Fruit fly (Drosophila melanogaster) whole organism, embryonic: ENCODE data around the gene Rim2.
A peak's percentile ranks its signal among the peaks of the same experiment; 100 is the strongest.

Experiments used
- Abd-B ChIP-seq: fragments of 200-800 bp; sonication (Bioruptor generic); optimal IDR thresholded peaks from 2 replicates; lab custom pipeline; 2018; ENCODE audit warnings: missing biosample characterization, mild to moderate bottlenecking, missing genetic modification characterization, moderate library complexity
- CG13123 ChIP-seq: fragments of 200-800 bp; sonication (Bioruptor generic); optimal IDR thresholded peaks from 2 replicates; lab custom pipeline; 2016; ENCODE audit warnings: missing biosample characterization, missing genetic modification characterization
- CG13775 ChIP-seq: fragments of 200-800 bp; sonication (Bioruptor generic); optimal IDR thresholded peaks from 3 replicates; lab custom pipeline; 2017; ENCODE audit warnings: missing biosample characterization, mild to moderate bottlenecking, missing genetic modification characterization
- CG15479 ChIP-seq: fragments of 200-800 bp; sonication (Bioruptor generic); optimal IDR thresholded peaks from 3 replicates; lab custom pipeline; 2019; ENCODE audit warnings: missing biosample characterization, mild to moderate bottlenecking, missing genetic modification characterization, moderate library complexity
- CG17912 ChIP-seq: fragments of 200-800 bp; sonication (Bioruptor generic); optimal IDR thresholded peaks from 2 replicates; lab custom pipeline; 2018; ENCODE audit warnings: missing biosample characterization, mild to moderate bottlenecking, missing genetic modification characterization
- CG18011 ChIP-seq: fragments of 200-800 bp; sonication (Bioruptor generic); optimal IDR thresholded peaks from 2 replicates; lab custom pipeline; 2017; ENCODE audit warnings: missing biosample characterization, missing genetic modification characterization, mild to moderate bottlenecking, moderate library complexity, missing genotype
- CG18764 ChIP-seq: fragments of 200-800 bp; sonication (Bioruptor generic); optimal IDR thresholded peaks from 3 replicates; lab custom pipeline; 2016; ENCODE audit warnings: missing biosample characterization, missing genetic modification characterization
- CG31441 ChIP-seq: fragments of 200-800 bp; sonication (Bioruptor generic); IDR thresholded peaks from 2 replicates; pipeline ENCODE4 v1.3.6; 2022; ENCODE audit warnings: missing biosample characterization, missing genetic modification characterization
- CG32767 ChIP-seq: fragments of 200-800 bp; sonication (Bioruptor generic); IDR thresholded peaks from 2 replicates; pipeline ENCODE4 v1.3.6; 2022; ENCODE audit warnings: missing biosample characterization, missing genetic modification characterization
- CG4328 ChIP-seq: fragments of 200-800 bp; sonication (Bioruptor generic); optimal IDR thresholded peaks from 3 replicates; lab custom pipeline; 2017; ENCODE audit warnings: missing biosample characterization, missing genetic modification reagents, missing genetic modification characterization
- CG4424 ChIP-seq: fragments of 200-800 bp; sonication (Bioruptor generic); optimal IDR thresholded peaks from 3 replicates; lab custom pipeline; 2016; ENCODE audit warnings: missing biosample characterization, missing genetic modification characterization
- CG8765 ChIP-seq: fragments of 200-800 bp; sonication (Bioruptor generic); IDR thresholded peaks from 2 replicates; pipeline ENCODE4 v1.3.6; 2022; ENCODE audit warnings: missing biosample characterization, missing genetic modification characterization
- CG8944 ChIP-seq: fragments of 200-800 bp; sonication (Bioruptor generic); optimal IDR thresholded peaks from 3 replicates; lab custom pipeline; 2016; ENCODE audit warnings: missing biosample characterization, missing genetic modification characterization
- E2f2 ChIP-seq: fragments of 200-800 bp; sonication (Bioruptor generic); IDR thresholded peaks from 2 replicates; pipeline ENCODE4 v1.3.6; 2022; ENCODE audit warnings: missing biosample characterization, missing genetic modification characterization
- Fer2 ChIP-seq: fragments of 200-800 bp; sonication (Bioruptor generic); optimal IDR thresholded peaks from 2 replicates; lab custom pipeline; 2018; ENCODE audit warnings: missing biosample characterization, mild to moderate bottlenecking, missing genetic modification characterization, moderate library complexity
- Fer3 ChIP-seq: fragments of 200-800 bp; sonication (Bioruptor generic); optimal IDR thresholded peaks from 2 replicates; lab custom pipeline; 2018; ENCODE audit warnings: missing biosample characterization, mild to moderate bottlenecking, missing genetic modification characterization, moderate library complexity
- Gug ChIP-seq: fragments of 200-800 bp; sonication (Bioruptor generic); IDR thresholded peaks from 4 replicates; pipeline ENCODE4 v1.3.6; 2022; ENCODE audit warnings: missing biosample characterization, missing genetic modification characterization
- Hey ChIP-seq: fragments of 200-800 bp; sonication (Bioruptor generic); optimal IDR thresholded peaks from 3 replicates; lab custom pipeline; 2018; ENCODE audit warnings: missing biosample characterization, mild to moderate bottlenecking, missing genetic modification characterization
- Hsf ChIP-seq: fragments of 200-800 bp; sonication (Bioruptor generic); optimal IDR thresholded peaks from 3 replicates; lab custom pipeline; 2016; ENCODE audit warnings: missing biosample characterization, missing genetic modification characterization
- Kr ChIP-seq: fragments of 200-800 bp; sonication (Bioruptor generic); optimal IDR thresholded peaks from 2 replicates; lab custom pipeline; 2017; ENCODE audit warnings: missing biosample characterization, mild to moderate bottlenecking, missing genetic modification characterization
- MBD-R2 ChIP-seq: fragments of 200-800 bp; sonication (Bioruptor generic); IDR thresholded peaks from 2 replicates; pipeline ENCODE4 v1.3.6; 2022; ENCODE audit warnings: missing biosample characterization, missing genetic modification characterization
- Meics ChIP-seq: fragments of 200-800 bp; sonication (Bioruptor generic); optimal IDR thresholded peaks from 2 replicates; lab custom pipeline; 2017; ENCODE audit warnings: missing biosample characterization, mild to moderate bottlenecking, missing genetic modification characterization
- NC2α ChIP-seq: fragments of 200-800 bp; sonication (Bioruptor generic); optimal IDR thresholded peaks from 2 replicates; lab custom pipeline; 2016; ENCODE audit warnings: missing biosample characterization, missing genetic modification characterization
- Nf-YC ChIP-seq: fragments of 200-800 bp; optimal IDR thresholded peaks from 3 replicates; lab custom pipeline; 2019; ENCODE audit warnings: missing biosample characterization, mild to moderate bottlenecking, missing genetic modification characterization, moderate library complexity
- Rfx ChIP-seq: fragments of 200-800 bp; sonication (Bioruptor generic); IDR thresholded peaks from 2 replicates; pipeline ENCODE4 v1.3.6; 2022; ENCODE audit warnings: missing biosample characterization, missing genetic modification characterization
- ash1 ChIP-seq: fragments of 200-800 bp; sonication (Bioruptor generic); optimal IDR thresholded peaks from 2 replicates; lab custom pipeline; 2018; ENCODE audit warnings: missing biosample characterization, mild to moderate bottlenecking, missing genetic modification characterization
- bab2 ChIP-seq: fragments of 200-800 bp; sonication (Bioruptor generic); optimal IDR thresholded peaks from 2 replicates; lab custom pipeline; 2016; ENCODE audit warnings: missing biosample characterization, missing genetic modification characterization
- chinmo ChIP-seq: fragments of 200-800 bp; sonication (Bioruptor generic); IDR thresholded peaks from 4 replicates; pipeline ENCODE4 v1.3.6; 2022; ENCODE audit warnings: missing biosample characterization, missing genetic modification characterization; ENCODE audit not compliant: partially characterized antibody
- crc ChIP-seq: fragments of 200-800 bp; sonication (Bioruptor generic); optimal IDR thresholded peaks from 2 replicates; lab custom pipeline; 2016; ENCODE audit warnings: missing biosample characterization, missing genetic modification characterization
- eve ChIP-seq, 2 experiments: fragments of >200 bp; optimal IDR thresholded peaks; 2 replicates each; lab custom pipeline; 2017; ENCODE audit warnings: missing biosample characterization in 2 of 2, missing genetic modification characterization in 2 of 2
- fd102C ChIP-seq: fragments of 200-800 bp; sonication (Bioruptor generic); optimal IDR thresholded peaks from 2 replicates; lab custom pipeline; 2018; ENCODE audit warnings: missing biosample characterization, mild to moderate bottlenecking, missing genetic modification characterization, moderate library complexity
- fu2 ChIP-seq: fragments of 200-800 bp; sonication (Bioruptor generic); optimal IDR thresholded peaks from 2 replicates; lab custom pipeline; 2016; ENCODE audit warnings: missing biosample characterization, missing genetic modification characterization
- gce ChIP-seq: fragments of 200-800 bp; sonication (Bioruptor generic); IDR thresholded peaks from 3 replicates; pipeline ENCODE4 v1.3.6; 2022; ENCODE audit warnings: missing biosample characterization, missing genetic modification characterization
- gsb ChIP-seq: fragments of 200-800 bp; sonication (Bioruptor generic); IDR thresholded peaks from 2 replicates; pipeline ENCODE4 v1.3.6; 2022; ENCODE audit warnings: missing biosample characterization, missing genetic modification characterization
- gsb-n ChIP-seq: fragments of 200-800 bp; sonication (Bioruptor generic); optimal IDR thresholded peaks from 3 replicates; lab custom pipeline; 2018; ENCODE audit warnings: missing biosample characterization, mild to moderate bottlenecking, missing genetic modification characterization
- hb ChIP-seq: fragments of 200-800 bp; sonication (Bioruptor generic); IDR thresholded peaks from 3 replicates; pipeline ENCODE4 v1.3.6; 2022; ENCODE audit warnings: missing biosample characterization, missing genetic modification characterization; ENCODE audit not compliant: partially characterized antibody
- hkb ChIP-seq, 2 experiments: fragments of 200-800 bp in 1 of 2; fragments of >200 bp in 1 of 2; sonication (Bioruptor generic) in 1 of 2; IDR thresholded peaks in 1 of 2; optimal IDR thresholded peaks in 1 of 2; 2 replicates each; pipeline versions ENCODE4 v1.3.6 to Lab custom; 2017 to 2022; ENCODE audit warnings: missing biosample characterization in 1 of 2, missing genetic modification characterization in 1 of 2
- kah ChIP-seq: fragments of 200-800 bp; sonication (Bioruptor generic); optimal IDR thresholded peaks from 2 replicates; lab custom pipeline; 2018; ENCODE audit warnings: missing biosample characterization, mild to moderate bottlenecking, missing genetic modification characterization
- kni ChIP-seq: fragments of 200-800 bp; sonication (Bioruptor generic); optimal IDR thresholded peaks from 3 replicates; lab custom pipeline; 2017; ENCODE audit warnings: mild to moderate bottlenecking, missing biosample characterization, missing genetic modification reagents, missing genetic modification characterization
- p53 ChIP-seq: fragments of 200-800 bp; sonication (Bioruptor generic); optimal IDR thresholded peaks from 2 replicates; lab custom pipeline; 2016; ENCODE audit warnings: missing biosample characterization, missing genetic modification characterization
- peb ChIP-seq: fragments of 200-800 bp; sonication (Bioruptor generic); IDR thresholded peaks from 2 replicates; pipeline ENCODE4 v1.3.6; 2022; ENCODE audit warnings: missing biosample characterization, missing genetic modification characterization
- pita ChIP-seq: fragments of 200-800 bp; sonication (Bioruptor generic); optimal IDR thresholded peaks from 2 replicates; lab custom pipeline; 2017; ENCODE audit warnings: missing biosample characterization, mild to moderate bottlenecking, missing genetic modification characterization
- pros ChIP-seq: fragments of 200-800 bp; sonication (Bioruptor generic); optimal IDR thresholded peaks from 3 replicates; lab custom pipeline; 2019; ENCODE audit warnings: missing biosample characterization, mild to moderate bottlenecking, missing genetic modification characterization, moderate library complexity
- sens-2 ChIP-seq: fragments of 200-800 bp; sonication (Bioruptor generic); IDR thresholded peaks from 2 replicates; pipeline ENCODE4 v1.3.6; 2022; ENCODE audit warnings: missing biosample characterization, missing genetic modification characterization
- sima ChIP-seq: fragments of 200-800 bp; sonication (Bioruptor generic); optimal IDR thresholded peaks from 2 replicates; lab custom pipeline; 2016; ENCODE audit warnings: missing biosample characterization, missing genetic modification characterization
- slbo ChIP-seq: fragments of 200-800 bp; sonication (Bioruptor generic); IDR thresholded peaks from 2 replicates; pipeline ENCODE4 v1.3.6; 2022; ENCODE audit warnings: missing biosample characterization, missing genetic modification characterization
- slp2 ChIP-seq: fragments of 200-800 bp; sonication (Bioruptor generic); optimal IDR thresholded peaks from 2 replicates; lab custom pipeline; 2016; ENCODE audit warnings: missing biosample characterization, missing genetic modification characterization
- sqz ChIP-seq: fragments of 200-800 bp; sonication (Bioruptor generic); optimal IDR thresholded peaks from 3 replicates; lab custom pipeline; 2018; ENCODE audit warnings: missing biosample characterization, mild to moderate bottlenecking, missing genetic modification characterization
- tup ChIP-seq: fragments of 200-800 bp; sonication (Bioruptor generic); optimal IDR thresholded peaks from 2 replicates; lab custom pipeline; 2016; ENCODE audit warnings: missing biosample characterization, mild to moderate bottlenecking, missing genetic modification characterization, moderate library complexity
- unpg ChIP-seq: fragments of 200-800 bp; sonication (Bioruptor generic); optimal IDR thresholded peaks from 3 replicates; lab custom pipeline; 2018; ENCODE audit warnings: missing biosample characterization, mild to moderate bottlenecking, missing genetic modification characterization, moderate library complexity
- zf30C ChIP-seq: fragments of 200-800 bp; sonication (Bioruptor generic); optimal IDR thresholded peaks from 3 replicates; lab custom pipeline; 2018; ENCODE audit warnings: missing biosample characterization, mild to moderate bottlenecking, missing genetic modification characterization
- zfh1 ChIP-seq: fragments of 200-800 bp; sonication (Bioruptor generic); IDR thresholded peaks from 3 replicates; pipeline ENCODE4 v1.3.6; 2022; ENCODE audit warnings: missing biosample characterization, missing genetic modification characterization

Gene Rim2

DNA sequence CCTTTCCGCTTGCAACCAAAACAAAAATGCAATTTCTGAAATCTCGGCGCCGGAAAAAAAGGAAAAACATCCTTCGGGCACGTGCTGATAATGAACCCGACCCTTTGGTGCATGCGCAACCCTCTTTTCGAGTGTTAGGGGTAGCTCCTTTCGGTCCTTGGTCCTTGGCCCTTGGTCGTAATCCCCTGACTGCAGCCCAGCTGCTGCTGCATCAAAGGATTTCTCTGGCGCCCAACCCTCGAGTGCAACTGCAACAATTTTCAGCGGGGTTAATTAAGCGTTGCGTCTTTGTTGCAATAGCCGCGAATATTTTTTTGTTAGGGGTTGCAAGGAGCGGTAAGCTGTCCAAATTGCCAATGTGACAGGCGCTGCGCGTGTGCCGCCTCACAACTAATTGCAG is 53.8 kb downstream of the Rim2 start:
- TF ChIP-seq gsb (GFP tag; lab: Robert Waterston, UW) (no peak), sima (no peak), CG8944 (GFP tag; lab: Kevin White, UChicago) (no peak), crc (GFP tag; lab: Kevin White, UChicago) (no peak), E2f2 (no peak), sens-2 (GFP tag; lab: Robert Waterston, UW) (no peak), MBD-R2 (GFP tag; lab: Robert Waterston, UW) (no peak), fu2 (GFP tag; lab: Kevin White, UChicago) (no peak), Fer2 (no peak), slp2 (GFP tag; lab: Kevin White, UChicago) (no peak), kni (GFP tag; lab: Kevin White, UChicago) (peak; percentile 22), Meics (GFP tag; lab: Kevin White, UChicago) (no peak), Gug (no peak), gce (GFP tag; lab: Robert Waterston, UW) (no peak), tup (GFP tag; lab: Kevin White, UChicago) (no peak), kah (GFP tag; lab: Kevin White, UChicago) (no peak), CG4328 (no peak), Fer3 (tag; lab: Kevin White, UChicago) (no peak), fd102C (GFP tag; lab: Kevin White, UChicago) (no peak), Rfx (GFP tag; lab: Robert Waterston, UW) (no peak), CG18764 (GFP tag; lab: Kevin White, UChicago) (no peak), CG13123 (GFP tag; lab: Kevin White, UChicago) (no peak), CG18011 (no peak), CG31441 (GFP tag; lab: Robert Waterston, UW) (no peak), Abd-B (no peak), Hey (tag; lab: Kevin White, UChicago) (peak; percentile 37), CG32767 (no peak), zf30C (GFP tag; lab: Kevin White, UChicago) (no peak), pros (GFP tag; lab: Kevin White, UChicago) (peak; percentile 96), sqz (GFP tag; lab: Kevin White, UChicago) (peak; percentile 76), slbo (GFP tag; lab: Robert Waterston, UW) (no peak), zfh1 (GFP tag; lab: Robert Waterston, UW) (no peak), CG17912 (GFP tag; lab: Kevin White, UChicago) (no peak), p53 (no peak), peb (no peak), CG13775 (GFP tag; lab: Kevin White, UChicago) (no peak), bab2 (no peak), Kr (GFP tag; lab: Kevin White, UChicago) (peak; percentile 45), eve (GFP tag; optimal IDR thresholded peaks at IDR 0.05; lab: Kevin White, UChicago) (no peak), CG8765 (GFP tag; lab: Robert Waterston, UW) (no peak), ash1 (GFP tag; lab: Kevin White, UChicago) (no peak), Nf-YC (no peak), gsb-n (tag; lab: Kevin White, UChicago) (peak; percentile 6), CG15479 (no peak), hb (GFP tag; lab: Robert Waterston, UW) (0 out of 3 replicates have a peak, but pooled peaks have one; percentile 53), pita (GFP tag; lab: Kevin White, UChicago) (no peak), CG4424 (GFP tag; lab: Kevin White, UChicago) (no peak), Hsf (GFP tag; lab: Kevin White, UChicago) (no peak), hkb (optimal IDR thresholded peaks at IDR 0.05; lab: Kevin White, UChicago) (no peak), hkb (GFP tag; IDR thresholded peaks at IDR 0.05; lab: Robert Waterston, UW) (no peak), chinmo (GFP tag; lab: Robert Waterston, UW) (peak; percentile 79; the same call in 2 of the 4 replicates), NC2α (GFP tag; lab: Kevin White, UChicago) (no peak), unpg (GFP tag; lab: Kevin White, UChicago) (no peak)
